Worm (Caenorhabditis elegans) whole organism, mixed stage, embryonic: Measurements from ENCODE around the gene set-27.

Source experiments
- M03D4.4 ChIP-seq: sonication (generic microtip); optimal IDR thresholded peaks from 2 replicates; lab custom pipeline; 2017; ENCODE audit warnings: mild to moderate bottlenecking, missing genetic modification characterization, missing compliant biosample characterization
- bed-3 ChIP-seq: fragments of 200-800 bp; sonication (Bioruptor generic); optimal IDR thresholded peaks from 3 replicates; lab custom pipeline; 2018; ENCODE audit warnings: mild to moderate bottlenecking, missing genetic modification characterization, moderate library complexity, missing compliant biosample characterization
- blmp-1 ChIP-seq: fragments of 150-350 bp; optimal IDR thresholded peaks from 2 replicates; lab custom pipeline; 2014; ENCODE audit warnings: missing biosample characterization, missing genetic modification characterization
- ceh-43 ChIP-seq: fragments of 200-800 bp; sonication (Bioruptor generic); optimal IDR thresholded peaks from 2 replicates; lab custom pipeline; 2018; ENCODE audit warnings: mild to moderate bottlenecking, missing genetic modification characterization, moderate library complexity, missing compliant biosample characterization
- ceh-83 ChIP-seq: fragments of 200-800 bp; sonication (Bioruptor generic); optimal IDR thresholded peaks from 2 replicates; lab custom pipeline; 2018; ENCODE audit warnings: mild to moderate bottlenecking, missing genetic modification characterization, missing compliant biosample characterization
- ces-1 ChIP-seq: fragments of 150-350 bp; optimal IDR thresholded peaks from 2 replicates; lab custom pipeline; 2014; ENCODE audit warnings: missing biosample characterization, missing genetic modification reagents, missing genetic modification characterization
- cnd-1 ChIP-seq: fragments of 200-800 bp; sonication (Bioruptor generic); optimal IDR thresholded peaks from 2 replicates; lab custom pipeline; 2018; ENCODE audit warnings: mild to moderate bottlenecking, missing genetic modification characterization, missing compliant biosample characterization
- drap-1 ChIP-seq: fragments of 200-800 bp; sonication (Bioruptor generic); optimal IDR thresholded peaks from 3 replicates; lab custom pipeline; 2018; ENCODE audit warnings: mild to moderate bottlenecking, missing genetic modification characterization, missing compliant biosample characterization
- elt-1 ChIP-seq: sonication (generic microtip); optimal IDR thresholded peaks from 2 replicates; lab custom pipeline; 2017; ENCODE audit warnings: missing genetic modification characterization, mild to moderate bottlenecking, missing compliant biosample characterization, antibody characterized with exemption, moderate library complexity, borderline replicate concordance; ENCODE audit not compliant: insufficient read depth
- elt-3 ChIP-seq: fragments of 150-350 bp; optimal IDR thresholded peaks from 2 replicates; lab custom pipeline; 2014; ENCODE audit warnings: missing biosample characterization, missing genetic modification characterization
- flh-1 ChIP-seq: fragments of 200-800 bp; sonication (Bioruptor generic); optimal IDR thresholded peaks from 2 replicates; lab custom pipeline; 2018; ENCODE audit warnings: mild to moderate bottlenecking, missing genetic modification characterization, moderate library complexity, missing compliant biosample characterization
- ham-2 ChIP-seq: fragments of 200-800 bp; sonication (Bioruptor generic); optimal IDR thresholded peaks from 2 replicates; lab custom pipeline; 2018; ENCODE audit warnings: mild to moderate bottlenecking, missing genetic modification characterization, missing compliant biosample characterization
- hlh-1 ChIP-seq: fragments of 150-350 bp; optimal IDR thresholded peaks from 2 replicates; lab custom pipeline; 2014; ENCODE audit warnings: missing biosample characterization, missing genetic modification reagents, missing genetic modification characterization
- lin-32 ChIP-seq: fragments of 200-800 bp; sonication (Bioruptor generic); optimal IDR thresholded peaks from 2 replicates; lab custom pipeline; 2018; ENCODE audit warnings: mild to moderate bottlenecking, missing genetic modification characterization, missing compliant biosample characterization
- lsy-2 ChIP-seq: fragments of 150-350 bp; optimal IDR thresholded peaks from 2 replicates; lab custom pipeline; 2014; ENCODE audit warnings: missing biosample characterization, missing genetic modification characterization
- mab-5 ChIP-seq: fragments of 150-350 bp; optimal IDR thresholded peaks from 2 replicates; lab custom pipeline; 2014; ENCODE audit warnings: missing biosample characterization, missing genetic modification characterization
- mep-1 ChIP-seq: fragments of 150-350 bp; optimal IDR thresholded peaks from 2 replicates; lab custom pipeline; 2017; ENCODE audit warnings: missing biosample characterization, missing genetic modification reagents, missing genetic modification characterization, inconsistent platforms
- mls-2 ChIP-seq: sonication (generic microtip); optimal IDR thresholded peaks from 2 replicates; lab custom pipeline; 2016; ENCODE audit warnings: mild to moderate bottlenecking, missing genetic modification characterization, moderate library complexity, missing compliant biosample characterization
- nhr-2 ChIP-seq: fragments of 150-350 bp; optimal IDR thresholded peaks from 2 replicates; lab custom pipeline; 2014; ENCODE audit warnings: missing biosample characterization, missing genetic modification characterization
- nhr-237 ChIP-seq: fragments of 150-350 bp; optimal IDR thresholded peaks from 2 replicates; lab custom pipeline; 2014; ENCODE audit warnings: missing biosample characterization, missing genetic modification characterization
- nhr-28 ChIP-seq: fragments of 150-350 bp; optimal IDR thresholded peaks from 2 replicates; lab custom pipeline; 2014; ENCODE audit warnings: missing biosample characterization, missing genetic modification characterization
- nhr-76 ChIP-seq: sonication (generic microtip); optimal IDR thresholded peaks from 2 replicates; lab custom pipeline; 2017; ENCODE audit warnings: missing biosample characterization, missing genetic modification characterization
- sem-2 ChIP-seq: fragments of 200-800 bp; sonication (Bioruptor generic); optimal IDR thresholded peaks from 2 replicates; lab custom pipeline; 2018; ENCODE audit warnings: mild to moderate bottlenecking, missing genetic modification characterization, missing compliant biosample characterization
- sptf-1 ChIP-seq: sonication (generic microtip); optimal IDR thresholded peaks from 2 replicates; lab custom pipeline; 2017; ENCODE audit warnings: mild to moderate bottlenecking, missing genetic modification characterization, moderate library complexity, missing compliant biosample characterization
- tbx-8 ChIP-seq: fragments of 200-800 bp; sonication (Bioruptor generic); optimal IDR thresholded peaks from 2 replicates; lab custom pipeline; 2018; ENCODE audit warnings: mild to moderate bottlenecking, missing genetic modification characterization, moderate library complexity, missing compliant biosample characterization
- unc-120 ChIP-seq: sonication (generic microtip); optimal IDR thresholded peaks from 2 replicates; lab custom pipeline; 2017; ENCODE audit warnings: missing genetic modification characterization, missing compliant biosample characterization; ENCODE audit not compliant: poor library complexity, severe bottlenecking
- unc-39 ChIP-seq: fragments of 150-350 bp; optimal IDR thresholded peaks from 2 replicates; lab custom pipeline; 2014; ENCODE audit warnings: missing biosample characterization, missing genetic modification characterization
- unc-62 ChIP-seq: fragments of 150-350 bp; optimal IDR thresholded peaks from 2 replicates; lab custom pipeline; 2014; ENCODE audit warnings: missing biosample characterization, missing genetic modification reagents, missing genetic modification characterization
- zip-8 ChIP-seq: fragments of 150-350 bp; optimal IDR thresholded peaks from 2 replicates; lab custom pipeline; 2014; ENCODE audit warnings: missing biosample characterization, missing genetic modification characterization
- ztf-11 ChIP-seq: fragments of 150-350 bp; optimal IDR thresholded peaks from 2 replicates; lab custom pipeline; 2014; ENCODE audit warnings: missing biosample characterization, missing genetic modification characterization

Gene set-27

ce11 chrIII:2716514-2716913 lies 15.8 kb downstream of the set-27 start, which contains the start of gene tmem-132:
TSS of gene tmem-132 (minus strand) at chrIII:2716614.
- no peak for TF ChIP-seq ham-2 (GFP tag; lab: Kevin White, UChicago)
- peak; percentile 2 for TF ChIP-seq ces-1 (GFP tag; lab: Kevin White, UChicago)

DNA sequence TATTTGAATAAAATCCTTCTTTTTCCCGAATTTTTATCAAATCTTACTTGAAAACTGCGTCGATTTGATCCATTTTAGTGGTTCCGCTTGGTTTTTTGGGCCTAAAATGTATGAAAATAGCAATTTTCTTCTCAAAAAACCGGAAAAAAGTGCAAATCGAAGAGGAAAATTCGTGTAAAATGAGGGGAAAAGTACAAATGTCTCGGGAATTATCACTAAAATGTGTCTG lies 24.2 kb downstream of the set-27 start, which contains the start of gene Y71H2AM.11:
Y71H2AM.11 (minus strand) TSS at position 101 of the 229 bp plus-strand sequence.
- TF ChIP-seq mep-1 (tag; lab: Kevin White, UChicago) (no peak), ceh-43 (GFP tag; lab: Kevin White, UChicago) (no peak), mls-2 (no peak), bed-3 (GFP tag; lab: Kevin White, UChicago) (no peak), unc-62 (no peak)

DNA sequence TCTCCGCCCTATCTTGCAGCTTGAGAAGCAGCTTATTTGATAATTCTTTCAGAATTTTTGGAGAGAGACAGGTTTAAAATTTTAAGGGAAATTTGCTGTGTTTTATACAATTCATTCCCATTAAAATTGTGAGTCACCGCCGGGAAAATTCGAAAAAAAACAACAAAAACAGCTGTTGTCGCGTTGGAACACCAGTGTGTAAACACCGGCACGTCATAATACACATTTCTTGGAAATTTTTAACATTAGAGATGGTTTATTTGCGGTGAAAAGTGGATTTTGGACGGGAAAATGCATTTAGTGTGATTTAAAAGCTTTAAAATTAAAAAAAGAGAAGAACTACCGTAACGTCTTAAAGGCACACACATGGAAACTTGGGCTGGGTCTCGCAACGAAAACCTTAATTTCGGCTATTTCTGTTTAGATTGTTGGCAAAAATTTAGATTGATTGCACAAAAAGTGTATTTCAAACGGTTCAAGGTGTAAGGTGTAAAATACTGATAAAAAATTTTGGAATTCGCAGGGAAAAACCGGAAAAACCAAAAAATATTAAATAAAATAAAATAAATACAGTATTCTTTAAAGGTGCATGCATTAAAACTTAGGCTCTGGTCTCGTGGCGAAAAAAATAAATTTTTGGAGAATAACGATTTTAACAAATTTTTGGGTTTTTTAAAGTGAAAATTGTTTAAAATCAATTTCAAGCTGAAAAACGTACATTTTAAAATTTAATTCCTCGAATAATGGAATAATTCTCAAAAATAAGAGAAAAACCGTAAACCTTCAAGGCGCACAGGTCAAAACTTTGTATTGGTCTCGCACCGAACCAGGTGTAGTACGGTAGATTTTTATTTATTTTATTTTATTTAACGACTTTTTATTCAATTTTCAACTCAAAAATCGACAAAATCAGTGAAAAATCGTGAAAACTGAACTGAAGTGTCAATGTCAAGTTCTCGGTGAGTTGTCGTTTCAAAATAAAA lies 24.8 kb downstream of the set-27 start, which contains the start of gene cosa-1:
cosa-1 (plus strand) TSS at position 896 of the 983 bp plus-strand sequence.
- TF ChIP-seq M03D4.4 (tag; lab: Kevin White, UChicago): no peak
- peak; percentile 30 for TF ChIP-seq hlh-1 (tag; lab: Kevin White, UChicago)

DNA sequence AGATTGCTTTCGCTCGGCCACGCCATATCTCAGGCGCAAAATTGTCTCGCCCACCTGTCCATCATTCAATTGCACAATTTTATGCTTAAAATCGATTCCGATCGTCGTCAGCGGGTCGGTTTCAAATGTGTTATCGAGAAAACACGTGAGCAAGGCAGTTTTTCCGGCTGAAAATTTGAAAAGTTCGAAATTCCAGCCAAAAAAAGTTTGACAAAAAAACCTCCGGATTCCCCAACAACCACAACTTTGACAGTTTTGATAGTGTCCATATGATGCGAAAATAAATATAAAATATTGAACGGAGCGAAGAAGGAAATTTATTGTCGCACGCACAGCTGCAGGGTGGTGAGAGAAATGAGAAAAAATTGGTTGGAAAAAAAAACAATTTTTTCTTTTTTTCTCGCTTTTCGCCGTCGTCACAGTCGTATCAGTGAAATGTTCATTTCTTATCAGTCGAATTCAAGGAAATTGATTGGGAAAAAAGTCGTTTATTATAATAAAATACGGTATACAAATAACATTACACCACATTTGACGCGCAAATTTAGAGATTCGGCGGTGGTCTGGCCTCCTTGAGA lies 33.0 kb downstream of the set-27 start, which contains the start of gene Y71H2AM.12:
Y71H2AM.12 (minus strand) TSS at position 486 of the 578 bp plus-strand sequence.
- TF ChIP-seq sem-2 (GFP tag; lab: Kevin White, UChicago): no peak
- no peak for TF ChIP-seq nhr-76 (tag; lab: Kevin White, UChicago)
- no peak for TF ChIP-seq blmp-1
- TF ChIP-seq sptf-1: no peak
- TF ChIP-seq nhr-28 (tag; lab: Kevin White, UChicago): no peak
- no peak for TF ChIP-seq bed-3 (GFP tag; lab: Kevin White, UChicago)
- no peak for TF ChIP-seq lin-32
- no peak for TF ChIP-seq elt-1 (tag; lab: Kevin White, UChicago)
- no peak for TF ChIP-seq ham-2 (GFP tag; lab: Kevin White, UChicago)
- no peak for TF ChIP-seq unc-39 (tag; lab: Kevin White, UChicago)
- no peak for TF ChIP-seq ceh-43 (GFP tag; lab: Kevin White, UChicago)
- TF ChIP-seq mab-5 (tag; lab: Kevin White, UChicago): no peak
- TF ChIP-seq flh-1 (GFP tag; lab: Kevin White, UChicago): no peak
- TF ChIP-seq cnd-1 (tag; lab: Kevin White, UChicago): no peak
- no peak for TF ChIP-seq nhr-237 (tag; lab: Kevin White, UChicago)
- no peak for TF ChIP-seq elt-3 (tag; lab: Kevin White, UChicago)
- no peak for TF ChIP-seq tbx-8 (GFP tag; lab: Kevin White, UChicago)
- no peak for TF ChIP-seq unc-120 (tag; lab: Kevin White, UChicago)
- TF ChIP-seq nhr-2 (tag; lab: Kevin White, UChicago): no peak
- no peak for TF ChIP-seq hlh-1 (tag; lab: Kevin White, UChicago)
- TF ChIP-seq, all 35 proteins: peak for 0

DNA sequence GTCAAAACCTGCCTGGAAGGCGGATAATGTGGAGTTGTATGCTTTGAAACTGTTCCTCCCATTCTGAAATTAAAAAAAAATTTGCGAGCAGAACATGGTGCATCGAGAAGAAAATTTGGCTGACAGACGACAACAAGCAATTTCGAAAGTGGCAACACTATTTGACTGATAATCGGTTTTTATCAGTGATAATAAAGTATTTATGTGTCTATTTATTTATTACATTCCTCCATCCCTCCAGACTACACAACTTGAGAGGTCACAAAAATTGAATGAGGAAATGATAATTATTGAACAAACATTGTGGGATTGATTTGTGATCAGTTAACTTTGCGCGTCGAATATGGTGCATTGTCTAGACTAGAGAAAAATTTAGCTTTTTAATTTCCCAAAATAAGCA lies 38.7 kb downstream of the set-27 start, which contains the start of gene cest-25:
cest-25 (minus strand) TSS at position 63 of the 400 bp plus-strand sequence.
- TF ChIP-seq sptf-1: no peak
- no peak for TF ChIP-seq lsy-2
- TF ChIP-seq ztf-11: no peak
- no peak for TF ChIP-seq zip-8 (tag; lab: Kevin White, UChicago)
- no peak for TF ChIP-seq ceh-43 (GFP tag; lab: Kevin White, UChicago)
- no peak for TF ChIP-seq ceh-83 (GFP tag; lab: Kevin White, UChicago)
- TF ChIP-seq flh-1 (GFP tag; lab: Kevin White, UChicago): no peak
- TF ChIP-seq drap-1 (GFP tag; lab: Kevin White, UChicago): no peak
- TF ChIP-seq unc-62: no peak
- no peak for TF ChIP-seq elt-3 (tag; lab: Kevin White, UChicago)
- no peak for TF ChIP-seq nhr-2 (tag; lab: Kevin White, UChicago)
- no peak for TF ChIP-seq ces-1 (GFP tag; lab: Kevin White, UChicago)
- TF ChIP-seq, all 35 proteins: peak for 0
